Fruit fly (Drosophila melanogaster) whole organism, embryonic: ENCODE results near the gene Hexim.

Source experiments
- B-H1 ChIP-seq: fragments of 200-800 bp; sonication (Bioruptor generic); IDR thresholded peaks from 3 replicates; pipeline ENCODE4 v1.3.6; 2022; ENCODE audit warnings: missing biosample characterization, missing genetic modification characterization
- BtbVII ChIP-seq: fragments of 200-800 bp; sonication (Bioruptor generic); optimal IDR thresholded peaks from 3 replicates; lab custom pipeline; 2017; ENCODE audit warnings: missing biosample characterization, mild to moderate bottlenecking, missing genetic modification characterization
- CG10209 ChIP-seq: fragments of 200-800 bp; sonication (Bioruptor generic); optimal IDR thresholded peaks from 3 replicates; lab custom pipeline; 2017; ENCODE audit warnings: missing biosample characterization, mild to moderate bottlenecking, missing genetic modification characterization, missing genetic modification reagents
- CG10543 ChIP-seq: fragments of 200-800 bp; sonication (Bioruptor generic); optimal IDR thresholded peaks from 3 replicates; lab custom pipeline; 2017; ENCODE audit warnings: missing biosample characterization, mild to moderate bottlenecking, missing genetic modification characterization, moderate library complexity
- CG10565 ChIP-seq: fragments of 200-800 bp; sonication (Bioruptor generic); optimal IDR thresholded peaks from 3 replicates; lab custom pipeline; 2016; ENCODE audit warnings: missing biosample characterization, mild to moderate bottlenecking, missing genetic modification characterization
- CG10654 ChIP-seq: fragments of 200-800 bp; sonication (Bioruptor generic); optimal IDR thresholded peaks from 2 replicates; lab custom pipeline; 2016; ENCODE audit warnings: missing biosample characterization, missing genetic modification characterization
- CG11504 ChIP-seq: fragments of 200-800 bp; sonication (Bioruptor generic); optimal IDR thresholded peaks from 3 replicates; lab custom pipeline; 2019; ENCODE audit warnings: missing biosample characterization, mild to moderate bottlenecking, missing genetic modification characterization, moderate library complexity
- CG11696 ChIP-seq: fragments of 200-800 bp; sonication (Bioruptor generic); IDR thresholded peaks from 2 replicates; pipeline ENCODE4 v1.3.6; 2022; ENCODE audit warnings: missing biosample characterization, missing genetic modification characterization
- CG11723 ChIP-seq: fragments of 200-800 bp; sonication (Bioruptor generic); optimal IDR thresholded peaks from 2 replicates; lab custom pipeline; 2017; ENCODE audit warnings: missing biosample characterization, mild to moderate bottlenecking, missing genetic modification characterization
- CG13775 ChIP-seq: fragments of 200-800 bp; sonication (Bioruptor generic); optimal IDR thresholded peaks from 3 replicates; lab custom pipeline; 2017; ENCODE audit warnings: missing biosample characterization, mild to moderate bottlenecking, missing genetic modification characterization
- CG17359 ChIP-seq: fragments of 200-800 bp; sonication (Bioruptor generic); optimal IDR thresholded peaks from 3 replicates; lab custom pipeline; 2018; ENCODE audit warnings: missing biosample characterization, mild to moderate bottlenecking, missing genetic modification characterization, moderate library complexity
- CG2129 ChIP-seq: fragments of 200-800 bp; sonication (Bioruptor generic); IDR thresholded peaks from 2 replicates; pipeline ENCODE4 v1.3.6; 2022; ENCODE audit warnings: missing biosample characterization, missing genetic modification characterization; ENCODE audit not compliant: partially characterized antibody
- CG3995 ChIP-seq: fragments of 200-800 bp; sonication (Bioruptor generic); optimal IDR thresholded peaks from 3 replicates; lab custom pipeline; 2016; ENCODE audit warnings: missing biosample characterization, missing genetic modification characterization
- CG6765 ChIP-seq: fragments of 200-800 bp; sonication (Bioruptor generic); optimal IDR thresholded peaks from 3 replicates; lab custom pipeline; 2017; ENCODE audit warnings: missing biosample characterization, mild to moderate bottlenecking, missing genetic modification characterization
- CG7839 ChIP-seq: fragments of 200-800 bp; sonication (Bioruptor generic); optimal IDR thresholded peaks from 3 replicates; lab custom pipeline; 2018; ENCODE audit warnings: missing biosample characterization, mild to moderate bottlenecking, missing genetic modification characterization, moderate library complexity
- CG7963 ChIP-seq: fragments of 200-800 bp; sonication (Bioruptor generic); IDR thresholded peaks from 3 replicates; pipeline ENCODE4 v1.3.6; 2022; ENCODE audit warnings: missing biosample characterization, missing genetic modification characterization; ENCODE audit not compliant: partially characterized antibody
- CG7987 ChIP-seq: fragments of 200-800 bp; sonication (Bioruptor generic); optimal IDR thresholded peaks from 2 replicates; lab custom pipeline; 2018; ENCODE audit warnings: missing biosample characterization, mild to moderate bottlenecking, missing genetic modification characterization, moderate library complexity
- CG9437 ChIP-seq: fragments of 200-800 bp; sonication (Bioruptor generic); optimal IDR thresholded peaks from 2 replicates; lab custom pipeline; 2018; ENCODE audit warnings: missing biosample characterization, mild to moderate bottlenecking, missing genetic modification characterization
- Dp ChIP-seq: fragments of 200-800 bp; sonication (Bioruptor generic); optimal IDR thresholded peaks from 2 replicates; lab custom pipeline; 2018; ENCODE audit warnings: missing biosample characterization, mild to moderate bottlenecking, missing genetic modification characterization, moderate library complexity
- E2f2 ChIP-seq: fragments of 200-800 bp; sonication (Bioruptor generic); IDR thresholded peaks from 2 replicates; pipeline ENCODE4 v1.3.6; 2022; ENCODE audit warnings: missing biosample characterization, missing genetic modification characterization
- Eip74EF ChIP-seq, 2 experiments: fragments of 200-800 bp in 1 of 2; fragments of >200 bp in 1 of 2; sonication (Bioruptor generic) in 1 of 2; optimal IDR thresholded peaks; 2 replicates each; lab custom pipeline; 2017 to 2019; ENCODE audit warnings: missing biosample characterization in 2 of 2, missing genetic modification characterization in 2 of 2, mild to moderate bottlenecking in 1 of 2, moderate library complexity in 1 of 2
- Fer3 ChIP-seq: fragments of 200-800 bp; sonication (Bioruptor generic); optimal IDR thresholded peaks from 2 replicates; lab custom pipeline; 2018; ENCODE audit warnings: missing biosample characterization, mild to moderate bottlenecking, missing genetic modification characterization, moderate library complexity
- HLH54F ChIP-seq: fragments of 200-800 bp; sonication (Bioruptor generic); optimal IDR thresholded peaks from 3 replicates; lab custom pipeline; 2016; ENCODE audit warnings: missing biosample characterization, missing genetic modification characterization
- Lhr ChIP-seq: fragments of 200-800 bp; sonication (Bioruptor generic); optimal IDR thresholded peaks from 3 replicates; lab custom pipeline; 2017; ENCODE audit warnings: mild to moderate bottlenecking, missing biosample characterization, missing genetic modification reagents, missing genetic modification characterization
- Mad ChIP-seq: fragments of 200-800 bp; sonication (Bioruptor generic); optimal IDR thresholded peaks from 2 replicates; lab custom pipeline; 2016; ENCODE audit warnings: missing biosample characterization, missing genetic modification characterization
- Mes4 ChIP-seq: fragments of 200-800 bp; sonication (Bioruptor generic); optimal IDR thresholded peaks from 2 replicates; lab custom pipeline; 2016; ENCODE audit warnings: missing biosample characterization, missing genetic modification characterization
- Mrtf ChIP-seq: fragments of 200-800 bp; sonication (Bioruptor generic); IDR thresholded peaks from 3 replicates; pipeline ENCODE4 v1.3.6; 2022; ENCODE audit warnings: missing biosample characterization, missing genetic modification characterization
- Sox100B ChIP-seq: fragments of 200-800 bp; sonication (Bioruptor generic); optimal IDR thresholded peaks from 3 replicates; lab custom pipeline; 2018; ENCODE audit warnings: missing biosample characterization, mild to moderate bottlenecking, missing genetic modification characterization
- Sry-β ChIP-seq: fragments of 200-800 bp; sonication (Bioruptor generic); optimal IDR thresholded peaks from 2 replicates; lab custom pipeline; 2018; ENCODE audit warnings: missing biosample characterization, mild to moderate bottlenecking, missing genetic modification characterization, moderate library complexity
- Sry-δ ChIP-seq: fragments of 200-800 bp; sonication (Bioruptor generic); optimal IDR thresholded peaks from 2 replicates; lab custom pipeline; 2016; ENCODE audit warnings: missing biosample characterization, missing genetic modification characterization
- Ssrp ChIP-seq: fragments of 200-800 bp; sonication (Bioruptor generic); optimal IDR thresholded peaks from 2 replicates; lab custom pipeline; 2018; ENCODE audit warnings: missing biosample characterization, mild to moderate bottlenecking, missing genetic modification characterization, moderate library complexity
- abd-A ChIP-seq: fragments of 200-800 bp; sonication (Bioruptor generic); optimal IDR thresholded peaks from 3 replicates; lab custom pipeline; 2019; ENCODE audit warnings: missing biosample characterization, mild to moderate bottlenecking, missing genetic modification characterization, moderate library complexity
- ase ChIP-seq: fragments of 200-800 bp; sonication (Bioruptor generic); IDR thresholded peaks from 3 replicates; pipeline ENCODE4 v1.3.6; 2022; ENCODE audit warnings: missing biosample characterization, missing genetic modification characterization
- da ChIP-seq: fragments of 200-800 bp; sonication (Bioruptor generic); optimal IDR thresholded peaks from 2 replicates; lab custom pipeline; 2016; ENCODE audit warnings: missing biosample characterization, missing genetic modification characterization
- emc ChIP-seq: fragments of 200-800 bp; sonication (Bioruptor generic); optimal IDR thresholded peaks from 2 replicates; lab custom pipeline; 2016; ENCODE audit warnings: missing biosample characterization, missing genetic modification characterization
- en ChIP-seq: fragments of 200-800 bp; sonication (Bioruptor generic); optimal IDR thresholded peaks from 2 replicates; lab custom pipeline; 2016; ENCODE audit warnings: missing biosample characterization, missing genetic modification characterization
- eve ChIP-seq, 2 experiments: fragments of >200 bp; optimal IDR thresholded peaks; 2 replicates each; lab custom pipeline; 2017; ENCODE audit warnings: missing biosample characterization in 2 of 2, missing genetic modification characterization in 2 of 2
- eyg ChIP-seq: fragments of 200-800 bp; sonication (Bioruptor generic); optimal IDR thresholded peaks from 3 replicates; lab custom pipeline; 2016; ENCODE audit warnings: missing biosample characterization, missing genetic modification characterization
- gro ChIP-seq: fragments of 200-800 bp; sonication (Bioruptor generic); optimal IDR thresholded peaks from 2 replicates; lab custom pipeline; 2016; ENCODE audit warnings: missing biosample characterization, missing genetic modification characterization
- ham ChIP-seq: fragments of 200-800 bp; sonication (Bioruptor generic); IDR thresholded peaks from 2 replicates; pipeline ENCODE4 v1.3.6; 2022; ENCODE audit warnings: missing biosample characterization, missing genetic modification characterization
- ind ChIP-seq: fragments of 200-800 bp; sonication (Bioruptor generic); optimal IDR thresholded peaks from 3 replicates; lab custom pipeline; 2016; ENCODE audit warnings: missing biosample characterization, missing genetic modification characterization
- nerfin-1 ChIP-seq: fragments of 200-800 bp; sonication (Bioruptor generic); optimal IDR thresholded peaks from 3 replicates; lab custom pipeline; 2019; ENCODE audit warnings: missing biosample characterization, mild to moderate bottlenecking, missing genetic modification characterization, moderate library complexity
- run ChIP-seq: fragments of 200-800 bp; sonication (Bioruptor generic); optimal IDR thresholded peaks from 3 replicates; lab custom pipeline; 2018; ENCODE audit warnings: missing biosample characterization, mild to moderate bottlenecking, missing genetic modification characterization
- seq ChIP-seq: fragments of 200-800 bp; sonication (Bioruptor generic); IDR thresholded peaks from 2 replicates; pipeline ENCODE4 v1.3.6; 2022; ENCODE audit warnings: missing biosample characterization, missing genetic modification characterization
- slou ChIP-seq: fragments of 200-800 bp; sonication (Bioruptor generic); optimal IDR thresholded peaks from 3 replicates; lab custom pipeline; 2016; ENCODE audit warnings: missing biosample characterization, missing genetic modification characterization
- sug ChIP-seq: fragments of 200-800 bp; optimal IDR thresholded peaks from 2 replicates; lab custom pipeline; 2019; ENCODE audit warnings: missing biosample characterization, mild to moderate bottlenecking, missing genetic modification characterization, moderate library complexity
- trem ChIP-seq: fragments of 200-800 bp; optimal IDR thresholded peaks from 3 replicates; lab custom pipeline; 2019; ENCODE audit warnings: missing biosample characterization, mild to moderate bottlenecking, missing genetic modification characterization, moderate library complexity
- vnd ChIP-seq: fragments of 200-800 bp; sonication (Bioruptor generic); IDR thresholded peaks from 3 replicates; pipeline ENCODE4 v1.3.6; 2022; ENCODE audit warnings: missing biosample characterization, missing genetic modification characterization; ENCODE audit not compliant: partially characterized antibody
- wor ChIP-seq: fragments of 200-800 bp; sonication (Bioruptor generic); IDR thresholded peaks from 2 replicates; pipeline ENCODE4 v1.3.6; 2022; ENCODE audit warnings: missing biosample characterization, missing genetic modification characterization
- zen2 ChIP-seq: fragments of 200-800 bp; sonication (Bioruptor generic); IDR thresholded peaks from 3 replicates; pipeline ENCODE4 v1.3.6; 2022; ENCODE audit warnings: missing biosample characterization, missing genetic modification characterization; ENCODE audit not compliant: partially characterized antibody
- zfh2 ChIP-seq: fragments of 200-800 bp; sonication (Bioruptor generic); optimal IDR thresholded peaks from 2 replicates; lab custom pipeline; 2016; ENCODE audit warnings: missing biosample characterization, missing genetic modification characterization

Gene Hexim

DNA sequence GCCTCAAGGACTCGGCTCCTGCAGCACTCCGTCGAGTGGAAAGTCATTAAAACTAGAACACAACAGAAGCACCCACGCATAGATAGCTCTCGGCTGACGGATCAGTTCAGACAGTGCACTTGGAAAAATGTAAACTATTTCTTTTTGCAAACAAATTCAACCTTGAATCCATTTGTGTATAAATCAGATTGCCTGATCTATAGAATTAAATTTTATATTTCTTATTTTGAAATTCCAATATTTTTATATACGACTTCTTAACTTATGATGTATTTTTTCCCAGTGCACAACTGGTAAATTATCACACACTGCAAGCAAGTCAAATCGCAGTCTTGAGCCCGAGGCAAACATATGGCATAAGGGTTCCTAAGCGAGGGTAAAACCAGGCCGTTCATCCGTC is 15.5 kb downstream of the Hexim start (continued):
- TF ChIP-seq wor (GFP tag; lab: Robert Waterston, UW) (no peak; the same call in 1 of the 2 replicates), Sox100B (GFP tag; lab: Kevin White, UChicago) (peak; percentile 49), seq (GFP tag; lab: Robert Waterston, UW) (no peak), trem (tag; lab: Kevin White, UChicago) (peak; percentile 48), Mad (GFP tag; lab: Kevin White, UChicago) (no peak), run (tag; lab: Kevin White, UChicago) (no peak), eyg (GFP tag; lab: Kevin White, UChicago) (no peak), eve (GFP tag; optimal IDR thresholded peaks at IDR 0.05; lab: Kevin White, UChicago) (no peak), Mes4 (GFP tag; lab: Kevin White, UChicago) (no peak), Eip74EF (GFP tag; optimal IDR thresholded peaks at IDR 0.05; lab: Kevin White, UChicago) (peak in 1 of 2 experiments; percentile 0), ind (GFP tag; lab: Kevin White, UChicago) (peak; percentile 48), CG7963 (GFP tag; lab: Robert Waterston, UW) (no peak), CG6765 (no peak), CG11504 (tag; lab: Kevin White, UChicago) (peak; percentile 62), CG10209 (GFP tag; lab: Kevin White, UChicago) (peak; percentile 59), ase (GFP tag; lab: Robert Waterston, UW) (no peak), CG10654 (GFP tag; lab: Kevin White, UChicago) (peak; percentile 36), en (GFP tag; lab: Kevin White, UChicago) (no peak), BtbVII (GFP tag; lab: Kevin White, UChicago) (no peak), Mrtf (GFP tag; lab: Robert Waterston, UW) (0 out of 3 replicates have a peak, but pooled peaks have one; percentile 45), emc (no peak), CG7987 (GFP tag; lab: Kevin White, UChicago) (no peak), zen2 (GFP tag; lab: Robert Waterston, UW) (no peak), nerfin-1 (tag; lab: Kevin White, UChicago) (peak; percentile 64), CG10543 (GFP tag; lab: Kevin White, UChicago) (no peak), E2f2 (GFP tag; lab: Robert Waterston, UW) (peak; percentile 20; the same call in 1 of the 2 replicates), ham (GFP tag; lab: Robert Waterston, UW) (no peak), Lhr (peak; percentile 12), sug (tag; lab: Kevin White, UChicago) (no peak), CG3995 (no peak), CG9437 (GFP tag; lab: Kevin White, UChicago) (peak; percentile 18), CG7839 (tag; lab: Kevin White, UChicago) (peak; percentile 75), gro (GFP tag; lab: Kevin White, UChicago) (no peak), abd-A (tag; lab: Kevin White, UChicago) (no peak), CG10565 (no peak), CG11723 (GFP tag; lab: Kevin White, UChicago) (peak; percentile 29), Sry-δ (GFP tag; lab: Kevin White, UChicago) (peak; percentile 14), vnd (GFP tag; lab: Robert Waterston, UW) (no peak), zfh2 (GFP tag; lab: Kevin White, UChicago) (no peak), CG2129 (no peak), CG17359 (tag; lab: Kevin White, UChicago) (peak; percentile 61), B-H1 (peak; percentile 38; the same call in 1 of the 3 replicates), HLH54F (GFP tag; lab: Kevin White, UChicago) (no peak), Fer3 (tag; lab: Kevin White, UChicago) (no peak), CG11696 (GFP tag; lab: Robert Waterston, UW) (no peak), Ssrp (tag; lab: Kevin White, UChicago) (peak; percentile 67), Sry-β (peak; percentile 20), slou (no peak), Dp (no peak), CG13775 (GFP tag; lab: Kevin White, UChicago) (peak; percentile 65), da (GFP tag; lab: Kevin White, UChicago) (no peak)
